Fruit fly (Drosophila melanogaster): Measurements from ENCODE around the gene nyo.

Gene nyo

DNA sequence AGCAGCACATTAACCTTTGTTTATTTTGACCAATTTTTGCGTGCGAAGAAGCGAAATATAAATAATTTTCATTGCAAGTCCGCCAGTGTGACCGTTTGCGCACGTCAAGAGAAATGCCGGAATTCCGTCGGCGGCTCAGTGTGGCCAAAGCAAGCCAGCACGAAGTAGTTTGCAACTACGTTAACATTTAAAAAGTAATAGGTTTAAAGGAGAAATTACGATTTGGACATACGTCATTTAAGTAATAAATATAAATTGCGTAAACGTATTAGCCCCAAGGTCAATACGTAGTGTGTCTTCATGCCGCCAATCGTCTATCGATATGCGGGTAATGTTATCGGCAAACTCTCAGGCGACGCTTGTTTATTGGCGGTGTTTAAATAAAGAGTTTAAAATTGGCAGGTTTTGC lies 37.8 kb downstream of the nyo start, which contains the start of the genes pygo and rod (continued):
- TF ChIP-seq CG7987 (GFP tag; optimal IDR thresholded peaks at IDR 0.05) (no peak), zf30C (GFP tag; optimal IDR thresholded peaks at IDR 0.05) (no peak), Dll (GFP tag; IDR thresholded peaks at IDR 0.05; ENCODE audit: partially characterized antibody) (peak; percentile 76), CG3407 (GFP tag; optimal IDR thresholded peaks at IDR 0.05) (no peak), NC2β (GFP tag; optimal IDR thresholded peaks at IDR 0.05) (peak; percentile 5), CG7745 (tag; optimal IDR thresholded peaks at IDR 0.05) (no peak), CG4424 (GFP tag; optimal IDR thresholded peaks at IDR 0.05) (no peak), CG6654 (GFP tag; optimal IDR thresholded peaks at IDR 0.05) (no peak), CG17612 (GFP tag; IDR thresholded peaks at IDR 0.05) (no peak), odd (GFP tag; optimal IDR thresholded peaks at IDR 0.05) (no peak), CG14860 (GFP tag; IDR thresholded peaks at IDR 0.05; ENCODE audit: partially characterized antibody) (peak; percentile 65), CG15514 (GFP tag; optimal IDR thresholded peaks at IDR 0.05) (peak; percentile 92), CG3847 (GFP tag; IDR thresholded peaks at IDR 0.05) (peak; percentile 35; the same call in 1 of the 2 replicates), CG6272 (GFP tag; IDR thresholded peaks at IDR 0.05) (no peak), Scr (GFP tag; IDR thresholded peaks at IDR 0.05; ENCODE audit: partially characterized antibody) (peak; percentile 70), grau (tag; optimal IDR thresholded peaks at IDR 0.05) (no peak), usp (GFP tag; optimal IDR thresholded peaks at IDR 0.05) (no peak), CG6854 (GFP tag; optimal IDR thresholded peaks at IDR 0.05) (no peak), CG17829 (tag; optimal IDR thresholded peaks at IDR 0.05) (peak; percentile 55), Myb (GFP tag; optimal IDR thresholded peaks at IDR 0.05) (peak; percentile 71), CG8388 (GFP tag; optimal IDR thresholded peaks at IDR 0.05) (no peak), corto (GFP tag; optimal IDR thresholded peaks at IDR 0.05) (no peak), lbe (GFP tag; optimal IDR thresholded peaks at IDR 0.05) (no peak), Hsf (GFP tag; optimal IDR thresholded peaks at IDR 0.05) (no peak), CG15479 (GFP tag; optimal IDR thresholded peaks at IDR 0.05) (no peak), ATbp (GFP tag; optimal IDR thresholded peaks at IDR 0.05) (no peak), tap (tag; optimal IDR thresholded peaks at IDR 0.05) (no peak), CG9797 (GFP tag; optimal IDR thresholded peaks at IDR 0.05) (peak; percentile 94), dpn (GFP tag; optimal IDR thresholded peaks at IDR 0.05) (no peak), psq (GFP tag; optimal IDR thresholded peaks at IDR 0.05) (no peak), knrl (GFP tag; IDR thresholded peaks at IDR 0.05; ENCODE audit: partially characterized antibody) (peak; percentile 58; the same call in 2 of the 3 replicates), Xrp1 (GFP tag; IDR thresholded peaks at IDR 0.05) (no peak), CG4730 (GFP tag; IDR thresholded peaks at IDR 0.05) (no peak), Poxn (GFP tag; IDR thresholded peaks at IDR 0.05) (no peak), dati (GFP tag; IDR thresholded peaks at IDR 0.05) (no peak), pita (GFP tag; optimal IDR thresholded peaks at IDR 0.05) (no peak), Antp (GFP tag; optimal IDR thresholded peaks at IDR 0.05) (no peak), bsh (GFP tag; optimal IDR thresholded peaks at IDR 0.05) (no peak), CG9437 (GFP tag; optimal IDR thresholded peaks at IDR 0.05) (peak; percentile 98), mirr (GFP tag; optimal IDR thresholded peaks at IDR 0.05) (no peak), ab (GFP tag; optimal IDR thresholded peaks at IDR 0.05) (no peak), Ptx1 (GFP tag; IDR thresholded peaks at IDR 0.05) (no peak), CG18476 (GFP tag; optimal IDR thresholded peaks at IDR 0.05) (no peak), gsb-n (tag; optimal IDR thresholded peaks at IDR 0.05) (no peak), slbo (GFP tag; IDR thresholded peaks at IDR 0.05) (no peak), Lim3 (GFP tag; IDR thresholded peaks at IDR 0.05) (no peak), zen (tag; optimal IDR thresholded peaks at IDR 0.05) (no peak), chif (GFP tag; optimal IDR thresholded peaks at IDR 0.05) (peak in 1 of 2 experiments; percentile 5), fu2 (GFP tag; optimal IDR thresholded peaks at IDR 0.05) (no peak), D19A (tag; optimal IDR thresholded peaks at IDR 0.05) (no peak), amos (GFP tag; IDR thresholded peaks at IDR 0.05; ENCODE audit: partially characterized antibody) (peak; percentile 57)

Data from whole organism, embryonic.